Worm (Caenorhabditis elegans) whole organism, L2 larva: Measurements from ENCODE around the gene ZK418.11.
A peak's percentile ranks its signal among the peaks of the same experiment; 100 is the strongest.

ENCODE experiments used
- aly-2 ChIP-seq: fragments of 150-350 bp; optimal IDR thresholded peaks from 2 replicates; lab custom pipeline; 2014; ENCODE audit warnings: missing biosample characterization, missing genetic modification characterization
- skn-1 ChIP-seq: sonication (generic microtip); optimal IDR thresholded peaks from 2 replicates; lab custom pipeline; 2017; ENCODE audit warnings: missing biosample characterization, missing genetic modification characterization

- TF ChIP-seq skn-1 (tag; lab: Kevin White, UChicago) (peak; percentile 28), aly-2 (tag; lab: Kevin White, UChicago) (no peak)
Measured at ce11 chrIII:7073801-7074386, 26.2 kb upstream of the ZK418.11 start, which contains the start of gene ZK418.5.
